Fruit fly (Drosophila melanogaster) Kc167 (cell line): ENCODE measurements around the gene Prp5.

ENCODE experiments used
- Sin3A ChIP-seq: fragments of >200 bp; optimal IDR thresholded peaks from 2 replicates; lab custom pipeline; 2018; ENCODE audit warnings: missing external identifiers
- h ChIP-seq: fragments of >200 bp; optimal IDR thresholded peaks from 3 replicates; lab custom pipeline; 2018; ENCODE audit warnings: missing external identifiers
- insv ChIP-seq: fragments of >200 bp; optimal IDR thresholded peaks from 3 replicates; lab custom pipeline; 2018; ENCODE audit warnings: missing external identifiers
- ttk ChIP-seq: sonication (Bioruptor generic); optimal IDR thresholded peaks from 2 replicates; lab custom pipeline; 2017; ENCODE audit warnings: missing external identifiers

DNA sequence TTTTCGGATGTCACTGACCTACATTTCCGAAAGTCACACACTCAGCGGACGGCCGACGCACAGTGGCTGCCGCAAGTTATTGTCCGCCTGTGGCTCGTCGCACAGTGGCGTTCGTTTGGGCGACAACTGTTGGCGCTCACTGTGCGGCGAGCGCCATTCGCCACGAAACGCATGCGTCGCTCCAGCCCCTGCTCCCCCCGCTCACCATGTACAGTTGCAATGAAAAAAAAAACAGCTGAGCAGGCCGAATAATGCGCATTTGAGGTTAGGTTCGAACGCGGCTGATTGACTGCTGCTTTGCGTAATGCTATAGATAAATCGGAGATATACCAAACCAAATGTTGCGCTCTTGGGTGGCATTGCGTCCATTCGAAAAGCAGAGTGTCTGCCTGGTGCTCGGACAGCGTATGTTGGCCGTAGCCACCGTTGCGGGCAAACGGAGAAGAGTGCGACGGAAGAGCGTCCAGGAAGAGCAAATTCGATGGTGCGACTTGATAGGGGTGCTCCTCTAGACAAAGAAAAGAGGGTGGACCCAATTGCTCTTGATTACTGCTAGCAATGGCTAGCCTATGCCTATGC is 21.6 kb upstream of the Prp5 start:
- TF ChIP-seq Sin3A (lab: Kevin White, UChicago), result no peak
- no peak for TF ChIP-seq ttk (lab: Kevin White, UChicago)
- no peak for TF ChIP-seq h (lab: Kevin White, UChicago)
- no peak for TF ChIP-seq insv
